Worm (Caenorhabditis elegans): ENCODE measurements around the gene str-6.

The str-6 gene

DNA sequence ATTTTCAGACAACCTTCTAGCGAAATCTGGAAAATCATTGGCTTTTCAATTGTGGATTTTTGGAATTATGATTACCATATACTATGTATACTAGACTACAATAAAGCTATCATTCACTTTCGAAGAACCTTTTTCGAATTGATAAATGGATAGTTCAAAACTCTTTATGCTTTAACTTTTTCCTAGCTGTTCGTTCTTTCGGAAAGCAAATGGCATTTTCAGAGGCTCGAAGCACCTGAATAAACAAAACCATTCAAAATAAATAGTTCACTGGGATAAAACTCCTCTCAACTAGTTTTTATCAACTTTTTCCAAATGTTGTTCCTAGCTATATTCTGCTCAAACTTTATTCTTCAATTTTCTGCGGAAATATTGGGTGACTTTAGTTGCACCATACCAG is 31.1 kb upstream of the str-6 start, which contains the start of gene T26E4.2:
TSS of gene T26E4.2 (plus strand) at position 301 of the 400 bp plus-strand sequence.
- TF ChIP-seq ceh-2 (tag; optimal IDR thresholded peaks at IDR 0.05): no peak

DNA sequence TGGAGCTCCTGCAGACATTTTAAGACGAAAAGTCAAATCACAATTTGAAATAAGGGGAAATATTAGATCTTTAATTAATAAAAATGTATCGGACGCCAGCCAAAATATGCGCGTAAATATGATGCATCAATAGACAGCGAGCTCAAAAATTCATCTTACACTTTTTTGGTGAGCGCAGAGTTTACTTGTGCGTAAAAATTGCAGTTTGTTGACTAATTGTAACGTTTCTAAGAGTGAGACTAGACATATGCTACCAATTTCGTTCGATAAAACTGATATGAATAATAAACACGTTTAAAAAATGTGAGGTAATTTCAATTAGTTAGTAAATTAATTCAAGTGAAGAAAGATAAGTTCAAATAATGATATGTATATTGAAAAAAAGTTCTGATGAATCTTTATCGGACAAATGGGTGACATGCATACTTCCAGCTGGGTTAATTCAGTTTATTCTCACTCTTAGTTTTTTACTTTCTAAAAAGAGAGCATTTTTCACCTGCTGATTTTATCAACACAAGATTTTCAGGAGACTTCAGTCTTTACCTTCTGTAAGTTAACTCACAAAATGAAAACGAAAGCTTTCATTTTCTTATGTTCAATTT is 29.2 kb upstream of the str-6 start, which contains the start of the genes nhr-285 and irld-52:
TSS of gene nhr-285 (minus strand) at position 101 of the 602 bp plus-strand sequence.
TSS of gene irld-52 (plus strand) at position 552 of the 602 bp plus-strand sequence.
- TF ChIP-seq ahr-1 (tag; optimal IDR thresholded peaks at IDR 0.05) (no peak), lin-11 (tag; optimal IDR thresholded peaks at IDR 0.05) (no peak), che-1 (tag; optimal IDR thresholded peaks at IDR 0.05) (no peak), pag-3 (tag; optimal IDR thresholded peaks at IDR 0.05; ENCODE audit: borderline replicate concordance) (no peak), dmd-4 (tag; optimal IDR thresholded peaks at IDR 0.05; ENCODE audit: borderline replicate concordance) (no peak), pax-1 (tag; optimal IDR thresholded peaks at IDR 0.05) (no peak), nhr-232 (tag; optimal IDR thresholded peaks at IDR 0.05) (no peak), unc-42 (tag; optimal IDR thresholded peaks at IDR 0.05) (no peak), C08G9.2 (tag; optimal IDR thresholded peaks at IDR 0.05) (no peak), ceh-19 (GFP tag; optimal IDR thresholded peaks at IDR 0.05) (no peak), unc-55 (GFP tag; optimal IDR thresholded peaks at IDR 0.05) (no peak), dve-1 (tag; optimal IDR thresholded peaks at IDR 0.05) (no peak), hlh-6 (tag; optimal IDR thresholded peaks at IDR 0.05) (no peak), eyg-1 (tag; optimal IDR thresholded peaks at IDR 0.05) (no peak), ama-1 (optimal IDR thresholded peaks at IDR 0.05) (no peak)

DNA sequence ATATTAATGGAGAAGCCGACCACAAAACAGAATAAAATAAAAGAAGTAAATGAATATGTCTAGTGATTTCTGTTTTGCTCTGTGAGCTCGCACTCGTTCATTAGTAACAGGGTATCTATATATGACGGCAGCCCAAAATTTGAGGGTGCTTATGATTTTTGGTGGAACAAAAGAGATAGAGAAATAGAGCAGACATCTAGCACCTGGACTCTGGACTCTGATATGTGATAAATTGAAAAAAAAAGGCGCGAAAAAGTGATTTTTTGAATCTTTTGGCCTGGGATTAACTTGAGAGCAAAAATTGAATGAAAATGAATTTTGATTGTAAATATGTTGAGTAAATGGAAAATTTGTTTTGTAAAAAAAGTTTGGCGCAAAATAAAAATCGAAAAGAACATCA is 26.6 kb upstream of the str-6 start, which contains the start of gene nhr-283:
TSS of gene nhr-283 (minus strand) at position 101 of the 400 bp plus-strand sequence.
- TF ChIP-seq lim-6 (tag; optimal IDR thresholded peaks at IDR 0.05): no peak

DNA sequence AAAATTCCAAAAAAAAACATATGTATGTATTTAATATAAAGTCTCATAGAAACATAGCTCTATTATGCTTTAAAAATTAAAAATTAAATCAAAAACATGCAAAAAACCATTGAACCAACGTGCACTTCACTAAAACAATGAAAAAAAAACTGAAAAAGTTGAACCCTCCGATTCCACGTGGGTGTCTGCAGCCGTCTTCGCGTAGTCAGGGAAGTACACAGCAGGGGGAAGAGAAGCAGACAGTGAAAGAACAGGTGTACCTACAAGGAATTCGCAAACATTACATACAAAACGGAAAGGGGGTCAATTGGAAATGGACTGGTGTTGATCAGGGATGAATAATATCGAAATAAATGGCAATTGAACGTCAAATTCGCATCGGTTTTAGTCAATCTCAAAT is 23.9 kb upstream of the str-6 start:
- TF ChIP-seq hlh-8 (tag; optimal IDR thresholded peaks at IDR 0.05) (no peak), K09A11.1 (tag; optimal IDR thresholded peaks at IDR 0.05; ENCODE audit: insufficient read depth) (no peak), lin-11 (tag; optimal IDR thresholded peaks at IDR 0.05) (no peak), sox-2 (GFP tag; IDR thresholded peaks at IDR 0.05) (no peak), che-1 (tag; optimal IDR thresholded peaks at IDR 0.05) (no peak), ceh-22 (tag; optimal IDR thresholded peaks at IDR 0.05) (no peak), ceh-14 (tag; optimal IDR thresholded peaks at IDR 0.05) (no peak), unc-3 (GFP tag; conservative IDR thresholded peaks at IDR 0.05) (no peak), unc-3 (tag; optimal IDR thresholded peaks at IDR 0.05) (no peak)

DNA sequence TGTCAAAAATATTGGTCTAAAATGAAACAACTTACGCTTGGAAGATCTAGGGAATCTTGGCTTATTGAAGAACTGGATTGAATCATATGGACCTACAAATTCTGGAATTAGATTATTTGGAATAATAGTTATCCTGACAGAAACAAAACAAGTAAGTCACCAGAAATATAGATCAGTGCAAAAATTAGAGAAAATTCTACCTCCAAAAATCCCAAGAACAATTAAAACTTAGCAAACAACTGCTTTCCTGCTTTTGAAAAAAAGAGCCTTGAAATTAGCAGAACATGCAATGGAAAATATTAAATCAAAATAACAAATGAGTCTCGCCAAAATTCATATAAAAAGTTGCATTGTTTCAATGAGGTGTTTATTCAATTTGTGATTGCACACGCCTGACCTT is 23.1 kb upstream of the str-6 start, which contains the start of gene nhr-60:
TSS of gene nhr-60 (minus strand) at position 101 of the 400 bp plus-strand sequence.
- TF ChIP-seq hlh-6 (tag; optimal IDR thresholded peaks at IDR 0.05) (no peak), mec-3 (tag; optimal IDR thresholded peaks at IDR 0.05; ENCODE audit: borderline replicate concordance) (no peak), hlh-13 (GFP tag; optimal IDR thresholded peaks at IDR 0.05) (no peak), elt-4 (tag; optimal IDR thresholded peaks at IDR 0.05) (no peak), ceh-45 (GFP tag; IDR thresholded peaks at IDR 0.05) (no peak), madf-2 (tag; optimal IDR thresholded peaks at IDR 0.05) (no peak), unc-3 (GFP tag; conservative IDR thresholded peaks at IDR 0.05) (no peak), unc-3 (tag; optimal IDR thresholded peaks at IDR 0.05) (no peak), ttx-3 (tag; optimal IDR thresholded peaks at IDR 0.05) (no peak), syd-9 (tag; optimal IDR thresholded peaks at IDR 0.05) (no peak), pha-4 (tag; optimal IDR thresholded peaks at IDR 0.05) (no peak)

DNA sequence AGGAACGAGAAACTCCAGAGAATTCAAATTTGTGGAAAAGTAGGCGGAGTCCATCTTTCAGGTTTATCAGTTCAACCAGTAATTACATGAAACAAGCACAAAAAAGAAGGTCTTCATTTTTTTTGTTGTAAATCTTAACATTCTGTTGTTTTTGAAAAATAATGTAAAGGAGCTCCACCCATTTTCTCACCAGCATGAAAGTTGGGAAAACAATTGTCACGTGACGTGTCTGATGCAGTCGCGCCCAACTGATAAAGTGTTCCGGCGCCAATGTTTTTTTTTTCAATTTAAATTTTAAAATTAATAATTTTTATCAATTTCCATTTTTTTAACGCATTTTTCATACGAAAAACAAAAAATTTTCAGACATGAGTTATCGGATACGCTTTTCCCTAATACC is 19.0 kb upstream of the str-6 start, which contains the start of gene F57A10.4:
TSS of gene F57A10.4 (plus strand) at position 367 of the 400 bp plus-strand sequence.
- TF ChIP-seq hlh-30 (tag; optimal IDR thresholded peaks at IDR 0.05; ENCODE audit: insufficient read depth) (no peak), ceh-48 (tag; optimal IDR thresholded peaks at IDR 0.05) (no peak), K09A11.1 (tag; optimal IDR thresholded peaks at IDR 0.05; ENCODE audit: insufficient read depth) (no peak), tbx-7 (tag; optimal IDR thresholded peaks at IDR 0.05) (no peak), nhr-11 (tag; optimal IDR thresholded peaks at IDR 0.05) (no peak), ceh-24 (tag; optimal IDR thresholded peaks at IDR 0.05) (no peak), ceh-18 (tag; optimal IDR thresholded peaks at IDR 0.05) (no peak)

Measured in whole organism, late embryonic.